Fruit fly (Drosophila melanogaster) whole organism, pupa: ENCODE data around the gene Rift.

ENCODE experiments used
- CG10348 ChIP-seq: fragments of 200-800 bp; sonication (Bioruptor generic); IDR thresholded peaks from 2 replicates; pipeline ENCODE4 v1.3.6; 2022; ENCODE audit warnings: missing biosample characterization, missing genetic modification characterization
- CG12605 ChIP-seq: fragments of 200-800 bp; sonication (Bioruptor generic); IDR thresholded peaks from 2 replicates; pipeline ENCODE4 v1.3.6; 2022; ENCODE audit warnings: missing biosample characterization, missing genetic modification characterization
- CG13204 ChIP-seq: fragments of 200-800 bp; sonication (Bioruptor generic); optimal IDR thresholded peaks from 2 replicates; lab custom pipeline; 2018; ENCODE audit warnings: missing biosample characterization, mild to moderate bottlenecking, missing genetic modification characterization, moderate library complexity
- CG14655 ChIP-seq: fragments of 200-800 bp; sonication (Bioruptor generic); optimal IDR thresholded peaks from 3 replicates; lab custom pipeline; 2017; ENCODE audit warnings: mild to moderate bottlenecking, missing biosample characterization, missing genetic modification reagents, missing genetic modification characterization
- CG15710 ChIP-seq: fragments of 200-800 bp; sonication (Bioruptor generic); optimal IDR thresholded peaks from 2 replicates; lab custom pipeline; 2018; ENCODE audit warnings: missing biosample characterization, mild to moderate bottlenecking, missing genetic modification characterization, moderate library complexity
- CG17806 ChIP-seq: fragments of 200-800 bp; sonication (Bioruptor generic); optimal IDR thresholded peaks from 2 replicates; lab custom pipeline; 2018; ENCODE audit warnings: missing biosample characterization, mild to moderate bottlenecking, missing genetic modification characterization, moderate library complexity
- CG32121 ChIP-seq: fragments of 200-800 bp; sonication (Bioruptor generic); IDR thresholded peaks from 2 replicates; pipeline ENCODE4 v1.3.6; 2022; ENCODE audit warnings: missing biosample characterization, missing genetic modification characterization
- CG34367 ChIP-seq: fragments of 200-800 bp; sonication (Bioruptor generic); optimal IDR thresholded peaks from 2 replicates; lab custom pipeline; 2018; ENCODE audit warnings: missing biosample characterization, mild to moderate bottlenecking, missing genetic modification characterization
- CG4496 ChIP-seq: fragments of 200-800 bp; sonication (Bioruptor generic); IDR thresholded peaks from 3 replicates; pipeline ENCODE4 v1.3.6; 2022; ENCODE audit warnings: missing biosample characterization, missing genetic modification characterization
- CG8159 ChIP-seq: fragments of 200-800 bp; sonication (Bioruptor generic); optimal IDR thresholded peaks from 3 replicates; lab custom pipeline; 2018; ENCODE audit warnings: missing biosample characterization, mild to moderate bottlenecking, missing genetic modification characterization, moderate library complexity
- CG8301 ChIP-seq: fragments of 200-800 bp; sonication (Bioruptor generic); optimal IDR thresholded peaks from 2 replicates; lab custom pipeline; 2018; ENCODE audit warnings: missing biosample characterization, mild to moderate bottlenecking, missing genetic modification characterization
- CG9948 ChIP-seq: fragments of 200-800 bp; sonication (Bioruptor generic); optimal IDR thresholded peaks from 2 replicates; lab custom pipeline; 2018; ENCODE audit warnings: missing biosample characterization, mild to moderate bottlenecking, missing genetic modification characterization, moderate library complexity
- D1 ChIP-seq: fragments of 200-800 bp; sonication (Bioruptor generic); optimal IDR thresholded peaks from 2 replicates; lab custom pipeline; 2018; ENCODE audit warnings: missing biosample characterization, mild to moderate bottlenecking, missing genetic modification characterization, moderate library complexity
- EcR ChIP-seq: fragments of 200-800 bp; sonication (Bioruptor generic); optimal IDR thresholded peaks from 3 replicates; lab custom pipeline; 2019; ENCODE audit warnings: missing biosample characterization, missing genetic modification characterization, mild to moderate bottlenecking, moderate library complexity, missing genetic modification reagents
- Ets98B ChIP-seq: fragments of 200-800 bp; sonication (Bioruptor generic); IDR thresholded peaks from 2 replicates; pipeline ENCODE4 v1.3.6; 2022; ENCODE audit warnings: missing biosample characterization, missing genetic modification characterization
- Pif1A ChIP-seq: fragments of 200-800 bp; sonication (Bioruptor generic); optimal IDR thresholded peaks from 3 replicates; lab custom pipeline; 2016; ENCODE audit warnings: missing biosample characterization, missing genetic modification characterization
- Pif1B ChIP-seq: fragments of 200-800 bp; sonication (Bioruptor generic); optimal IDR thresholded peaks from 3 replicates; lab custom pipeline; 2016; ENCODE audit warnings: missing biosample characterization, missing genetic modification characterization
- Snoo ChIP-seq: fragments of 200-800 bp; sonication (Bioruptor generic); optimal IDR thresholded peaks from 3 replicates; lab custom pipeline; 2017; ENCODE audit warnings: missing biosample characterization, mild to moderate bottlenecking, missing genetic modification characterization, inconsistent platforms
- fd96Ca ChIP-seq: fragments of 200-800 bp; sonication (Bioruptor generic); IDR thresholded peaks from 3 replicates; pipeline ENCODE4 v1.3.6; 2022; ENCODE audit warnings: missing biosample characterization, missing genetic modification characterization
- gl ChIP-seq: fragments of 200-800 bp; sonication (Bioruptor generic); optimal IDR thresholded peaks from 2 replicates; lab custom pipeline; 2018; ENCODE audit warnings: missing biosample characterization, mild to moderate bottlenecking, missing genetic modification characterization
- rn ChIP-seq: fragments of 200-800 bp; sonication (Bioruptor generic); IDR thresholded peaks from 2 replicates; pipeline ENCODE4 v1.3.6; 2022; ENCODE audit warnings: missing biosample characterization, missing genetic modification characterization

Rift gene

dm6 chr3R:31805228-31805738 lies 4.7 kb downstream of the Rift start, which contains the start of the genes CG42233 and CG1971:
Gene CG42233, minus strand, starts transcription at chr3R:31805278.
Gene CG1971, plus strand, starts transcription at chr3R:31805468.
- TF ChIP-seq CG17806 (tag; lab: Kevin White, UChicago) (no peak), CG8301 (tag; lab: Kevin White, UChicago) (no peak), CG14655 (GFP tag; lab: Kevin White, UChicago) (no peak), CG9948 (tag; lab: Kevin White, UChicago) (no peak), CG8159 (tag; lab: Kevin White, UChicago) (no peak), D1 (tag; lab: Kevin White, UChicago) (no peak), Pif1B (no peak), CG4496 (GFP tag; lab: Robert Waterston, UW) (peak; percentile 66; the same call in 2 of the 3 replicates), CG34367 (tag; lab: Kevin White, UChicago) (no peak), CG13204 (GFP tag; lab: Kevin White, UChicago) (no peak), gl (tag; lab: Kevin White, UChicago) (peak; percentile 26), rn (GFP tag; lab: Robert Waterston, UW) (peak; percentile 23; the same call in 1 of the 2 replicates), Snoo (tag; lab: Kevin White, UChicago) (no peak), CG32121 (peak; percentile 17; the same call in 1 of the 2 replicates), Pif1A (no peak), CG15710 (tag; lab: Kevin White, UChicago) (no peak), EcR (no peak), Ets98B (GFP tag; lab: Robert Waterston, UW) (peak; percentile 62; the same call in 1 of the 2 replicates), fd96Ca (GFP tag; lab: Robert Waterston, UW) (peak; percentile 70; the same call in 2 of the 3 replicates), CG10348 (no peak), CG12605 (GFP tag; lab: Robert Waterston, UW) (no peak)
- TF ChIP-seq, all 21 proteins: peak for 6

dm6 chr3R:31800663-31801062 lies 9.3 kb downstream of the Rift start, which contains the start of gene Ir100a:
Gene Ir100a, plus strand, starts transcription at chr3R:31800963.
- TF ChIP-seq CG8301 (tag; lab: Kevin White, UChicago), result no peak
- TF ChIP-seq Pif1B, result no peak

dm6 chr3R:31794457-31794856 lies 15.5 kb downstream of the Rift start:
- TF ChIP-seq Snoo (tag; lab: Kevin White, UChicago) (no peak), fd96Ca (GFP tag; lab: Robert Waterston, UW) (no peak), CG12605 (GFP tag; lab: Robert Waterston, UW) (peak; percentile 18; the same call in 1 of the 2 replicates), Ets98B (GFP tag; lab: Robert Waterston, UW) (no peak), CG32121 (no peak; the same call in 1 of the 2 replicates), CG4496 (GFP tag; lab: Robert Waterston, UW) (0 out of 3 replicates have a peak, but pooled peaks have one; percentile 27), rn (GFP tag; lab: Robert Waterston, UW) (no peak)

- TF ChIP-seq CG9948 (tag; lab: Kevin White, UChicago) (no peak), CG8301 (tag; lab: Kevin White, UChicago) (no peak), gl (tag; lab: Kevin White, UChicago) (no peak), CG4496 (GFP tag; lab: Robert Waterston, UW) (peak; percentile 57; the same call in 2 of the 3 replicates)
Measured at dm6 chr3R:31793664-31794417, 16.1 kb downstream of the Rift start, which contains the start of the genes Mccc1 and Acf. Gene Mccc1, minus strand, starts transcription at chr3R:31793907. Gene Acf, plus strand, starts transcription at chr3R:31793981.

- TF ChIP-seq Snoo (tag; lab: Kevin White, UChicago) (no peak), CG8159 (tag; lab: Kevin White, UChicago) (no peak), Ets98B (GFP tag; lab: Robert Waterston, UW) (no peak), D1 (tag; lab: Kevin White, UChicago) (no peak), CG9948 (tag; lab: Kevin White, UChicago) (no peak), gl (tag; lab: Kevin White, UChicago) (no peak), CG34367 (tag; lab: Kevin White, UChicago) (no peak), CG12605 (GFP tag; lab: Robert Waterston, UW) (no peak), CG14655 (GFP tag; lab: Kevin White, UChicago) (no peak), CG15710 (tag; lab: Kevin White, UChicago) (no peak), CG4496 (GFP tag; lab: Robert Waterston, UW) (no peak), Pif1A (no peak), fd96Ca (GFP tag; lab: Robert Waterston, UW) (no peak)
Measured at dm6 chr3R:31777482-31778165, 32.4 kb downstream of the Rift start.
